Worm (Caenorhabditis elegans): ENCODE data around the gene B0280.17.
"Not testable (repeated sequence)": the region's sequence is repeated elsewhere in the genome, so short reads cannot be mapped to it uniquely, and the experiment has no call there.

Gene B0280.17

DNA sequence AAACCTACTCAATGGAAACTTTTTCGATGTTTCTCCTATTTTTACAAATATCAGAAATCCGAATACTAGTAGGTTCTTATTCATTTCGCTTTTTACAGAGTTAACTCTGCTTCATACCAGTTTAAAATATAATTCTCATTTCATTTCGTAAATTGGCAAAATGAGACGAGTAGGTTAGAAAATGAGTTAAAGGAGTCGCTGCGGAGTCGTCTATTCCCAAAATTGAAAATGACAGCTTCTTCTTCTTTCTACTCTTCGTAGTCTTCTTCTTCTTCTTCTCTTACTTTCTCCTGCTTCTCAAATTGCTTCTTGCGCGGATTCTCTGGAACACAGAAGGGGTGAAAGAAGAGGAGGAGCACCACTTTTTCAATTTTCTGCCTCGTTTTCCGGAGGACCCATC, 8.8 kb upstream of the B0280.17 start, which contains the start of gene glr-2:
Gene glr-2, minus strand, starts transcription at position 211 of the 400 bp plus-strand sequence.
- TF ChIP-seq unc-42 (tag; optimal IDR thresholded peaks at IDR 0.05) (peak; percentile 59), pha-2 (tag; optimal IDR thresholded peaks at IDR 0.05) (no peak)

DNA sequence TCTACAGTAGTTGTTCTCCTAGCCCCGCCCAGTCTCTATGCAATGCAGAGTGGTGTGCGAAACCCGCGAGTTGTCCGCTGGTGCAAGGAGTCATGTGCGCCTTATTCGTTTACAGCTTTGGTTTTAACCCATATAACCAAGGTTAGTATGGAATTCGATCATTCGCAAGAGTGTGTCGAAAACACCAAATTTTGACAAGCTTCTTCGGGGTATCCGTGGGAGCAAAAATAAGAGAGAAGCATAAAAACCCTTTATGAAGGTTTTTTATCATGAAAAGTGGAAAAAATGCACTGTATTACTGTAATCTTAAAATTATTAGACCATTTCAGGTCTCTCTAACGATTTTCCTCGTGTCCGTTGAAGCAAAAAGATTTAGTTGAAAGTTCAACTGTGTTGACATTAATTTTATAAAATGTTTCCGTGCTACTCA, 6.3 kb upstream of the B0280.17 start:
- TF ChIP-seq hlh-30 (tag; optimal IDR thresholded peaks at IDR 0.05; ENCODE audit: insufficient read depth) (peak; percentile 25), hlh-6 (tag; optimal IDR thresholded peaks at IDR 0.05) (no peak), ama-1 (optimal IDR thresholded peaks at IDR 0.05) (peak; percentile 39)

DNA sequence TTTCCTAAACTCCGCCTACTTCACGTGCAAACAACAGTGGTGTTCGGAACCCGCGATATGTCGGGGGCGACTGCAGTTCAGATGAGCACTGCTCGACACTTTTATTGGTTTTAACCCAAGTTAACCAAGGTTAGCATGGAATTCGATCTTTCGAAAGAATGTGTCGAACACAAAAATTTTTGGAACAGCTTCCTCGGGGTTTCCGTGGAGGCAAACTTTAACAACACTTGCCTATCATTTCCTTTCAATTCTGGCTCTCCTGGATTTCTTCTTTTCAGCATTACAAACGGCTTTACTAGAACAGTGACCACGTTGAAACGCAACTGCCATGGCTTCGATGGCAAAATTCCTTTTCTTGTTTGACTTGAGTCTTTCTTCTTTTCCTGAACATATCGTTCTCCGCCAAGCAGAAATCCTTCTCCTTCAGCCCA, 5.4 kb upstream of the B0280.17 start:
- TF ChIP-seq ceh-2 (tag; optimal IDR thresholded peaks at IDR 0.05) (no peak), elt-2 (tag; optimal IDR thresholded peaks at IDR 0.05) (peak; percentile 11), ama-1 (optimal IDR thresholded peaks at IDR 0.05) (peak; percentile 87)

- TF ChIP-seq Y22D7AL.16 (tag; optimal IDR thresholded peaks at IDR 0.05) = no peak
- TF ChIP-seq ama-1 (optimal IDR thresholded peaks at IDR 0.05) = peak; percentile 58
- TF ChIP-seq hlh-30 (tag; optimal IDR thresholded peaks at IDR 0.05; ENCODE audit: insufficient read depth) = peak; percentile 59
- TF ChIP-seq ceh-22 (tag; optimal IDR thresholded peaks at IDR 0.05) = no peak
- peak; percentile 13 for TF ChIP-seq ref-2 (tag; optimal IDR thresholded peaks at IDR 0.05)
- no peak for TF ChIP-seq ceh-18 (tag; optimal IDR thresholded peaks at IDR 0.05)
- no peak for TF ChIP-seq zip-5 (tag; optimal IDR thresholded peaks at IDR 0.05)
These were observed 4.4 kb upstream of the B0280.17 start for ce11 chrIII:7140228-7140710.

DNA sequence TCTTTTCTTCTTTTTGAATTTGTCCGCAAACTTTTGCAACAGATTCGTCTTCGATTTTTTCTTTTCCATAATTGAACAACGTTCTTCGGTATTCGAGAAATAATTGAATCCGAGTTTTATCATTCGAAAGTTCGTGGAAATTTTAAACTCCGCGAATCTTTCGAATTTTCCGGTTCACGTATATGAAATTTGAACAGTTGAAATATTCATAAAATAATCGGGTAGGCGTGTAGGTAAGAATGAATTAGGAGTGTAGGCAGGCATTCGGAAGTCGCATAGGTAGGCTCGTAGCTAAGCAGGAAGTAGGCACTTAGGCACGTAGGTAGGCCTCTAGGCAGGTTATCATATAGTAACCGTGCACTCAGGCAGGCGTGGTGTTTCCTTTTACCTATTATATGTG, 2.3 kb upstream of the B0280.17 start, which contains the start of gene B0280.11:
Gene B0280.11, minus strand, starts transcription at position 101 of the 400 bp plus-strand sequence.
- TF ChIP-seq T23F11.4 (GFP tag; optimal IDR thresholded peaks at IDR 0.05) = no peak
- TF ChIP-seq ref-2 (tag; optimal IDR thresholded peaks at IDR 0.05) = no peak
- no peak for TF ChIP-seq fax-1 (tag; optimal IDR thresholded peaks at IDR 0.05)
- TF ChIP-seq madf-2 (tag; optimal IDR thresholded peaks at IDR 0.05) = no peak
- TF ChIP-seq hlh-15 (tag; optimal IDR thresholded peaks at IDR 0.05) = no peak

- TF ChIP-seq odd-2 (tag; optimal IDR thresholded peaks at IDR 0.05) (no peak), Y22D7AL.16 (tag; optimal IDR thresholded peaks at IDR 0.05) (no peak), ama-1 (optimal IDR thresholded peaks at IDR 0.05) (no peak), ceh-6 (GFP tag; optimal IDR thresholded peaks at IDR 0.05) (no peak), gmeb-2 (tag; optimal IDR thresholded peaks at IDR 0.05) (no peak), rnt-1 (tag; optimal IDR thresholded peaks at IDR 0.05) (no peak), ceh-34 (tag; optimal IDR thresholded peaks at IDR 0.05) (no peak), elt-2 (tag; optimal IDR thresholded peaks at IDR 0.05) (no peak), ref-2 (tag; optimal IDR thresholded peaks at IDR 0.05) (no peak), lim-6 (tag; optimal IDR thresholded peaks at IDR 0.05) (no peak), ztf-16 (tag; optimal IDR thresholded peaks at IDR 0.05) (no peak), ceh-31 (tag; optimal IDR thresholded peaks at IDR 0.05) (no peak), pha-4 (tag; optimal IDR thresholded peaks at IDR 0.05) (no peak), fax-1 (tag; optimal IDR thresholded peaks at IDR 0.05) (no peak), sox-2 (GFP tag; IDR thresholded peaks at IDR 0.05) (no peak)
These were observed 2.4 kb downstream of the B0280.17 start, which contains the start of the genes pot-1 and ggtb-1 for ce11 chrIII:7133559-7133958. Gene pot-1, minus strand, starts transcription at chrIII:7133678. Gene ggtb-1, plus strand, starts transcription at chrIII:7133766.

- not testable (repeated sequence) for TF ChIP-seq ceh-45 (GFP tag; IDR thresholded peaks at IDR 0.05); C08G9.2 (tag; optimal IDR thresholded peaks at IDR 0.05); gmeb-2 (tag; optimal IDR thresholded peaks at IDR 0.05)
These were observed 7.3 kb downstream of the B0280.17 start, which contains the start of gene viro-2 for ce11 chrIII:7128601-7129000. Gene viro-2, plus strand, starts transcription at chrIII:7128901.
